Fruit fly (Drosophila melanogaster): Measurements from ENCODE around the gene RpS27.

Gene RpS27

dm6 chr3R:25279796-25280350 is 32.6 kb upstream of the RpS27 start, which contains the start of gene CG10514:
CG10514 (minus strand) TSS chr3R:25279846.
- TF ChIP-seq achi (GFP tag; optimal IDR thresholded peaks at IDR 0.05) (peak; percentile 12), Sox102F (GFP tag; optimal IDR thresholded peaks at IDR 0.05) (peak; percentile 4), svp (GFP tag) (peak; percentile 26), Hr39 (GFP tag; optimal IDR thresholded peaks at IDR 0.05) (no peak), vri (GFP tag; optimal IDR thresholded peaks at IDR 0.05) (peak; percentile 23)

dm6 chr3R:25277112-25277511 is 29.8 kb upstream of the RpS27 start, which contains the start of gene CG10513:
CG10513 (minus strand) TSS chr3R:25277212.
- no peak for TF ChIP-seq CG4318 (GFP tag; optimal IDR thresholded peaks at IDR 0.05)
- TF ChIP-seq vri (GFP tag; optimal IDR thresholded peaks at IDR 0.05) = peak; percentile 6
- no peak for TF ChIP-seq dsx (GFP tag; optimal IDR thresholded peaks at IDR 0.05; ENCODE audit: poor library complexity, severe bottlenecking)
- TF ChIP-seq CG16779 (tag; optimal IDR thresholded peaks at IDR 0.05) = no peak
- no peak for TF ChIP-seq CG3032 (tag; optimal IDR thresholded peaks at IDR 0.05)
- TF ChIP-seq pdm3 (GFP tag; optimal IDR thresholded peaks at IDR 0.05) = no peak

dm6 chr3R:25275276-25275675 is 28.0 kb upstream of the RpS27 start:
- TF ChIP-seq vri (GFP tag; optimal IDR thresholded peaks at IDR 0.05) (peak; percentile 63), CG6808 (GFP tag; optimal IDR thresholded peaks at IDR 0.05) (no peak), fkh (GFP tag; optimal IDR thresholded peaks at IDR 0.05) (peak; percentile 71), CG6792 (GFP tag; optimal IDR thresholded peaks at IDR 0.05) (no peak), CG15336 (GFP tag; IDR thresholded peaks at IDR 0.05) (no peak), ss (GFP tag; optimal IDR thresholded peaks at IDR 0.05) (no peak), pdm3 (GFP tag; optimal IDR thresholded peaks at IDR 0.05) (no peak), CG16779 (tag; optimal IDR thresholded peaks at IDR 0.05) (peak; percentile 2), Ets96B (tag; optimal IDR thresholded peaks at IDR 0.05) (no peak)

dm6 chr3R:25273537-25273936 is 26.2 kb upstream of the RpS27 start, which contains the start of gene CG11878:
CG11878 (plus strand) TSS chr3R:25273837.
- no peak for TF ChIP-seq CG6808 (GFP tag; optimal IDR thresholded peaks at IDR 0.05)
- no peak for TF ChIP-seq CG6276 (GFP tag; optimal IDR thresholded peaks at IDR 0.05)
- TF ChIP-seq vri (GFP tag; optimal IDR thresholded peaks at IDR 0.05) = no peak
- no peak for TF ChIP-seq Hr4 (GFP tag; optimal IDR thresholded peaks at IDR 0.05)
- no peak for TF ChIP-seq Sox102F (GFP tag; optimal IDR thresholded peaks at IDR 0.05)
- TF ChIP-seq CG11762 (GFP tag; optimal IDR thresholded peaks at IDR 0.05; ENCODE audit: insufficient read depth) = no peak
- no peak for TF ChIP-seq Blimp-1 (GFP tag; optimal IDR thresholded peaks at IDR 0.05)
- TF ChIP-seq CG31627 (GFP tag; optimal IDR thresholded peaks at IDR 0.05) = no peak
- no peak for TF ChIP-seq Lpt (GFP tag; optimal IDR thresholded peaks at IDR 0.05)
- no peak for TF ChIP-seq Sox15 (GFP tag; optimal IDR thresholded peaks at IDR 0.05)

dm6 chr3R:25269909-25270308 is 22.6 kb upstream of the RpS27 start, which contains the start of the genes CG11889 and CG11891:
CG11889 (plus strand) TSS chr3R:25270209.
CG11891 (plus strand) TSS chr3R:25270209.
- TF ChIP-seq Ets21C (GFP tag; optimal IDR thresholded peaks at IDR 0.05) (no peak), Hr39 (GFP tag; optimal IDR thresholded peaks at IDR 0.05) (no peak), CG7368 (GFP tag; optimal IDR thresholded peaks at IDR 0.05) (no peak), CG10669 (GFP tag; optimal IDR thresholded peaks at IDR 0.05) (no peak), CG15336 (GFP tag; IDR thresholded peaks at IDR 0.05) (no peak), CG6276 (GFP tag; optimal IDR thresholded peaks at IDR 0.05) (no peak), CG10631 (GFP tag; optimal IDR thresholded peaks at IDR 0.05) (no peak), Smox (GFP tag; optimal IDR thresholded peaks at IDR 0.05) (no peak), CG6808 (GFP tag; optimal IDR thresholded peaks at IDR 0.05) (no peak), Sox102F (GFP tag; optimal IDR thresholded peaks at IDR 0.05) (no peak), OdsH (GFP tag; optimal IDR thresholded peaks at IDR 0.05) (no peak), salr (GFP tag; optimal IDR thresholded peaks at IDR 0.05) (no peak), Hr38 (GFP tag; optimal IDR thresholded peaks at IDR 0.05) (no peak), CG32006 (GFP tag; optimal IDR thresholded peaks at IDR 0.05) (no peak), net (GFP tag; optimal IDR thresholded peaks at IDR 0.05) (no peak)

Measured in whole organism, prepupa.